5 fruit fly cellular contexts compared by ENCODE assay signal in the genomic region with DNA sequence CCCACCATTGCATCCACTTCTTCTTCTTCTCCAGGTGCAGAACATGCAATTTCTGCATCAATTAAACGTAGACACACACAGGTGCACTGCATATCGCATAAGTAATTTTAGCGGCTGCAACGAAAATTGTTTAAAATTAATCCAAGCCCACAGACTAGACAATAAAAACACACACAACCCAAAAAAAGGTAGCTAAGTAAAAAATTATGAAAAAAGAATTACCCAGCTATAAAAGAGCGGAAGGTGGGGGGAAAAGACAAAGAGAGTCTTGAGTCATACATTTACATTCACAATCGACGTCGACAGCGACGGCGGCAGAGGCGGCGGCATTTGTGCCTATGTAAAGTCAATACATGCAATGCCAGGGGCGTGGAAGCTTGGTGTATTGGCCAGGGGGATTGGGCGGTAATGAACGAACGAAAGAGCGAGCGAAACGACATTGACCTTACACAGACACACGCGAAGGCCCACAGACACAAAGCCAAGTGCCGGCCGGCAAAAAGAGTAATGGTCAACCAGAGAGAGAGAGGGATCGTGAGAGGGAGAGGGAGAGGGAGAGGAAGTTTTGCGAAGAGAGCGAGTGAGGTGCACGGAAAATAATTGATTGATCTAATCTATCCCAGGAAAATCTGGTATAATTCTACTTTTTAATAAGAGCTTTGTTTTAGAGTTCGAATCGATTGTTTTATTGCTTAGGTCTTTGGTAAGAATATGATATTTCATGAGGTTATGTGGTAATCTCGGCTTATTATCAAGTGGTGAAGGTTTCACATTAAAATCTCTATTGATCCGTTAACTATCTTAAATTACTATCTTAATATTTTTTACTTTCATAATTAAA.
TF ChIP-seq lines count a peak whose summit lies in the region.

No protein-coding gene starts in this region.

TF ChIP-seq in whole organism, adult, 20 proteins besides CTCF, POLR2A, EP300 and RAD21 (continued from another document):
- no peak for TF ChIP-seq ovo (GFP tag; optimal IDR thresholded peaks at IDR 0.05; lab: Kevin White, UChicago)
- TF ChIP-seq Mnt (GFP tag; optimal IDR thresholded peaks at IDR 0.05; lab: Kevin White, UChicago) = peak; percentile 55

TF ChIP-seq in whole organism, embryonic, 481 proteins besides CTCF, POLR2A, EP300 and RAD21 (continued from another document):
- TF ChIP-seq Side (GFP tag; optimal IDR thresholded peaks at IDR 0.05; lab: Kevin White, UChicago) (no peak), CG3163 (GFP tag; optimal IDR thresholded peaks at IDR 0.05; lab: Kevin White, UChicago) (peak; percentile 46), CG8290 (GFP tag; optimal IDR thresholded peaks at IDR 0.05; lab: Kevin White, UChicago) (no peak), CG8290 (tag; optimal IDR thresholded peaks at IDR 0.05; lab: Kevin White, UChicago) (peak in 1 of 2 experiments; percentile 20), chinmo (GFP tag; IDR thresholded peaks at IDR 0.05; lab: Robert Waterston, UW; ENCODE audit: partially characterized antibody) (peak; percentile 53; the same call in 1 of the 4 replicates), cg (GFP tag; optimal IDR thresholded peaks at IDR 0.05; lab: Kevin White, UChicago) (peak; percentile 74), Hr78 (GFP tag; optimal IDR thresholded peaks at IDR 0.05; lab: Kevin White, UChicago) (peak in 1 of 2 experiments; percentile 87), CG34376 (GFP tag; optimal IDR thresholded peaks at IDR 0.05; lab: Kevin White, UChicago) (no peak), crol (GFP tag; IDR thresholded peaks at IDR 0.05; lab: Robert Waterston, UW) (peak; percentile 84), Trl (optimal IDR thresholded peaks at IDR 0.05; lab: Kevin White, UChicago) (peak; percentile 83 to 84), Trl (GFP tag; optimal IDR thresholded peaks at IDR 0.05; lab: Kevin White, UChicago) (no peak), CG15479 (GFP tag; optimal IDR thresholded peaks at IDR 0.05; lab: Kevin White, UChicago) (peak; percentile 9), Adf1 (GFP tag; IDR thresholded peaks at IDR 0.05; lab: Robert Waterston, UW) (peak; percentile 88), bsh (GFP tag; optimal IDR thresholded peaks at IDR 0.05; lab: Kevin White, UChicago) (peak in 1 of 2 experiments; percentile 85), nerfin-1 (tag; optimal IDR thresholded peaks at IDR 0.05; lab: Kevin White, UChicago) (no peak), pzg (GFP tag; optimal IDR thresholded peaks at IDR 0.05; lab: Kevin White, UChicago) (no peak), CG17361 (GFP tag; IDR thresholded peaks at IDR 0.05; lab: Robert Waterston, UW) (0 out of 3 replicates have a peak, but pooled peaks have one; percentile 27), pros (GFP tag; optimal IDR thresholded peaks at IDR 0.05; lab: Kevin White, UChicago) (peak; percentile 42), CG9932 (GFP tag; IDR thresholded peaks at IDR 0.05; lab: Robert Waterston, UW) (0 out of 2 replicates have a peak, but pooled peaks have one; percentile 18), CG14014 (GFP tag; IDR thresholded peaks at IDR 0.05; lab: Robert Waterston, UW) (no peak), CG7556 (GFP tag; optimal IDR thresholded peaks at IDR 0.05; lab: Kevin White, UChicago) (no peak)

TF ChIP-seq in whole organism, prepupa, 60 proteins besides CTCF, POLR2A, EP300 and RAD21 (continued from another document and continues in another):
- TF ChIP-seq Hr4 (GFP tag; optimal IDR thresholded peaks at IDR 0.05; lab: Kevin White, UChicago) (peak; percentile 78), ss (GFP tag; optimal IDR thresholded peaks at IDR 0.05; lab: Kevin White, UChicago) (peak; percentile 49 to 81), Met (GFP tag; optimal IDR thresholded peaks at IDR 0.05; lab: Kevin White, UChicago) (peak; percentile 88), Ets21C (GFP tag; optimal IDR thresholded peaks at IDR 0.05; lab: Kevin White, UChicago) (peak; percentile 52), Smox (GFP tag; optimal IDR thresholded peaks at IDR 0.05; lab: Kevin White, UChicago) (peak; percentile 80), Sox102F (GFP tag; optimal IDR thresholded peaks at IDR 0.05; lab: Kevin White, UChicago) (peak; percentile 80), Sox15 (GFP tag; optimal IDR thresholded peaks at IDR 0.05; lab: Kevin White, UChicago) (peak; percentile 78), dac (GFP tag; optimal IDR thresholded peaks at IDR 0.05; lab: Kevin White, UChicago) (peak; percentile 39), Lpt (GFP tag; optimal IDR thresholded peaks at IDR 0.05; lab: Kevin White, UChicago) (peak; percentile 47), Gug (GFP tag; IDR thresholded peaks at IDR 0.05; lab: Robert Waterston, UW) (peak; percentile 38), CG3032 (tag; optimal IDR thresholded peaks at IDR 0.05; lab: Kevin White, UChicago) (peak; percentile 77), svp (GFP tag; lab: Kevin White, UChicago) (peak; percentile 98), CG10631 (GFP tag; optimal IDR thresholded peaks at IDR 0.05; lab: Kevin White, UChicago) (peak; percentile 87), acj6 (GFP tag; optimal IDR thresholded peaks at IDR 0.05; lab: Kevin White, UChicago) (peak; percentile 86), CG15336 (GFP tag; IDR thresholded peaks at IDR 0.05; lab: Robert Waterston, UW) (peak; percentile 73), CG8632 (GFP tag; optimal IDR thresholded peaks at IDR 0.05; lab: Kevin White, UChicago) (peak; percentile 86), Sox14 (GFP tag; optimal IDR thresholded peaks at IDR 0.05; lab: Kevin White, UChicago) (peak; percentile 84), CG6276 (GFP tag; optimal IDR thresholded peaks at IDR 0.05; lab: Kevin White, UChicago) (peak; percentile 68), dsx (GFP tag; optimal IDR thresholded peaks at IDR 0.05; lab: Kevin White, UChicago; ENCODE audit: poor library complexity, severe bottlenecking) (peak; percentile 57), CG34406 (GFP tag; optimal IDR thresholded peaks at IDR 0.05; lab: Kevin White, UChicago) (peak; percentile 81), salr (GFP tag; optimal IDR thresholded peaks at IDR 0.05; lab: Kevin White, UChicago) (peak; percentile 42 to 74), lz (GFP tag; optimal IDR thresholded peaks at IDR 0.05; lab: Kevin White, UChicago) (peak; percentile 83), CG8319 (GFP tag; optimal IDR thresholded peaks at IDR 0.05; lab: Kevin White, UChicago) (peak; percentile 68), CG11762 (GFP tag; optimal IDR thresholded peaks at IDR 0.05; lab: Kevin White, UChicago; ENCODE audit: insufficient read depth) (peak; percentile 79), fd59A (GFP tag; optimal IDR thresholded peaks at IDR 0.05; lab: Kevin White, UChicago) (peak; percentile 68), topi (GFP tag; optimal IDR thresholded peaks at IDR 0.05; lab: Kevin White, UChicago) (peak; percentile 84), achi (GFP tag; optimal IDR thresholded peaks at IDR 0.05; lab: Kevin White, UChicago) (peak; percentile 89), pdm3 (GFP tag; optimal IDR thresholded peaks at IDR 0.05; lab: Kevin White, UChicago) (peak; percentile 65), fkh (GFP tag; optimal IDR thresholded peaks at IDR 0.05; lab: Kevin White, UChicago) (peak; percentile 70), Blimp-1 (GFP tag; optimal IDR thresholded peaks at IDR 0.05; lab: Kevin White, UChicago) (peak; percentile 72), CG4318 (GFP tag; optimal IDR thresholded peaks at IDR 0.05; lab: Kevin White, UChicago) (peak; percentile 56), Eip78C (GFP tag; lab: Kevin White, UChicago) (peak; percentile 96)

TF ChIP-seq in whole organism, pupa, 21 proteins besides CTCF, POLR2A, EP300 and RAD21 (continued from another document):
- no peak for TF ChIP-seq CG13204 (GFP tag; optimal IDR thresholded peaks at IDR 0.05; lab: Kevin White, UChicago)
- TF ChIP-seq CG4496 (GFP tag; IDR thresholded peaks at IDR 0.05; lab: Robert Waterston, UW) = no peak
- peak; percentile 75 for TF ChIP-seq CG8301 (tag; optimal IDR thresholded peaks at IDR 0.05; lab: Kevin White, UChicago)

TF ChIP-seq in whole organism, wandering third instar larva, 38 proteins besides CTCF, POLR2A, EP300 and RAD21 (continued from another document):
- TF ChIP-seq dl (GFP tag; optimal IDR thresholded peaks at IDR 0.05; lab: Kevin White, UChicago; ENCODE audit: insufficient read depth in 1 of 2, partially characterized antibody in 2 of 2) = peak in 1 of 2 experiments; percentile 60
- TF ChIP-seq br (GFP tag; optimal IDR thresholded peaks at IDR 0.05; lab: Kevin White, UChicago) = peak; percentile 44
- peak; percentile 72 for TF ChIP-seq fru (GFP tag; optimal IDR thresholded peaks at IDR 0.05; lab: Kevin White, UChicago)
- TF ChIP-seq dmrt93B (GFP tag; optimal IDR thresholded peaks at IDR 0.05; lab: Kevin White, UChicago) = peak; percentile 71
- TF ChIP-seq woc (GFP tag; optimal IDR thresholded peaks at IDR 0.05; lab: Kevin White, UChicago) = peak; percentile 49
- no peak for TF ChIP-seq sv (GFP tag; optimal IDR thresholded peaks at IDR 0.05; lab: Kevin White, UChicago)
- peak; percentile 68 for TF ChIP-seq ey (GFP tag; optimal IDR thresholded peaks at IDR 0.05; lab: Kevin White, UChicago)
- TF ChIP-seq Myc (optimal IDR thresholded peaks at IDR 0.05; lab: Kevin White, UChicago) = no peak
- TF ChIP-seq foxo (GFP tag; optimal IDR thresholded peaks at IDR 0.05; lab: Kevin White, UChicago) = peak in 1 of 2 experiments; percentile 82
- TF ChIP-seq psq (GFP tag; optimal IDR thresholded peaks at IDR 0.05; lab: Kevin White, UChicago) = peak; percentile 72
- no peak for TF ChIP-seq N (GFP tag; optimal IDR thresholded peaks at IDR 0.05; lab: Kevin White, UChicago)
- TF ChIP-seq rgr (GFP tag; optimal IDR thresholded peaks at IDR 0.05; lab: Kevin White, UChicago) = peak; percentile 74
- no peak for TF ChIP-seq CG9705 (GFP tag; optimal IDR thresholded peaks at IDR 0.05; lab: Kevin White, UChicago)
- no peak for TF ChIP-seq Dfd (GFP tag; optimal IDR thresholded peaks at IDR 0.05; lab: Kevin White, UChicago)
- TF ChIP-seq CG32264 (GFP tag; optimal IDR thresholded peaks at IDR 0.05; lab: Kevin White, UChicago) = no peak
- peak; percentile 89 for TF ChIP-seq Dif (GFP tag; optimal IDR thresholded peaks at IDR 0.05; lab: Kevin White, UChicago; ENCODE audit: partially characterized antibody)
- no peak for TF ChIP-seq usp (GFP tag; optimal IDR thresholded peaks at IDR 0.05; lab: Kevin White, UChicago)
- TF ChIP-seq Rel (GFP tag; optimal IDR thresholded peaks at IDR 0.05; lab: Kevin White, UChicago) = no peak
- TF ChIP-seq Rel (tag; optimal IDR thresholded peaks at IDR 0.05; lab: Kevin White, UChicago) = peak; percentile 45
TF ChIP-seq in whole organism, wandering third instar larva: peak in this region for 21.
